Worm (Caenorhabditis elegans): ENCODE results near the gene Y94H6A.5.

Y94H6A.5 gene

DNA sequence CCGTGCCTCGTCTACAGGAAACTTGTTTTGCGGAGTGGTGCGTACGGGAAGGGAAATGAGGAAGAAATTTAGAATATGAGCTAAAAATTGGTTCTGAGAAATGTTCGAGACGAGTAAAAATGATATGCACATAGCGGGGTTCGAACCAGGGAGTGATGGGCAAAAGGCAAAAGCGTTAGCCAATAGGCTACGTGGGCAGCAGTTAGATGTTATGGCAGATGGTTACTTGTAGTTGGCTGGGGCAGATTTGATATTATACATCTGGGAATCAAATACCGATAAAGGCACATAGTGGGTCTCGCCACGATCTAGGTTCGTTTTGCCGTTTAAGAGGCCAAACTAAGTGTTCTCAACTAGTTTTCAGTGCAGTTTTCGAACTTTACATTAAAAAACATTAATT, 46.5 kb downstream of the Y94H6A.5 start (continued):
- no peak for TF ChIP-seq aptf-2 (GFP tag; conservative IDR thresholded peaks at IDR 0.05)
- TF ChIP-seq Y56A3A.18 (GFP tag; IDR thresholded peaks at IDR 0.05), result no peak
- TF ChIP-seq hmg-20 (GFP tag; IDR thresholded peaks at IDR 0.05), result no peak
- peak; percentile 76 for TF ChIP-seq rpc-1 (optimal IDR thresholded peaks at IDR 0.05)
- peak; percentile 86 for TF ChIP-seq rpc-1 (tag; optimal IDR thresholded peaks at IDR 0.05)
- no peak for TF ChIP-seq somi-1 (GFP tag; optimal IDR thresholded peaks at IDR 0.05)
- no peak for TF ChIP-seq hlh-26 (GFP tag; conservative IDR thresholded peaks at IDR 0.05)
- TF ChIP-seq B0019.2 (GFP tag; conservative IDR thresholded peaks at IDR 0.05), result no peak
- TF ChIP-seq Y67H2A.10 (GFP tag; conservative IDR thresholded peaks at IDR 0.05), result no peak; the same call in 1 of the 2 replicates
- TF ChIP-seq mcd-1 (GFP tag; IDR thresholded peaks at IDR 0.05), result 0 out of 2 replicates have a peak, but pooled peaks have one; percentile 26
- TF ChIP-seq F33H1.4 (GFP tag; IDR thresholded peaks at IDR 0.05), result peak; percentile 36; the same call in 1 of the 2 replicates
- no peak for TF ChIP-seq egl-18 (GFP tag; IDR thresholded peaks at IDR 0.05)
- 0 out of 2 replicates have a peak, but pooled peaks have one; percentile 30 for TF ChIP-seq ceh-40 (GFP tag; IDR thresholded peaks at IDR 0.05)
- no peak for TF ChIP-seq ztf-26 (tag; optimal IDR thresholded peaks at IDR 0.05)
- no peak for TF ChIP-seq sea-2 (GFP tag; IDR thresholded peaks at IDR 0.05)
- TF ChIP-seq nfya-1 (tag; optimal IDR thresholded peaks at IDR 0.05; ENCODE audit: borderline replicate concordance, insufficient read depth), result no peak
- TF ChIP-seq lin-35 (GFP tag; optimal IDR thresholded peaks at IDR 0.05), result no peak
- peak; percentile 23 for TF ChIP-seq snpc-4 (GFP tag; optimal IDR thresholded peaks at IDR 0.05)
- peak in 3 of 4 experiments; percentile 11 to 37 (median 15) for TF ChIP-seq snpc-4 (tag; optimal IDR thresholded peaks at IDR 0.05)
- TF ChIP-seq egl-44 (GFP tag; IDR thresholded peaks at IDR 0.05), result no peak
- TF ChIP-seq ztf-18 (tag; optimal IDR thresholded peaks at IDR 0.05), result peak; percentile 64
- TF ChIP-seq lsy-27 (tag; optimal IDR thresholded peaks at IDR 0.05; ENCODE audit: borderline replicate concordance, insufficient read depth), result no peak
- TF ChIP-seq hrde-1 (tag; optimal IDR thresholded peaks at IDR 0.05; ENCODE audit: borderline replicate concordance), result no peak
- TF ChIP-seq efl-1 (GFP tag; optimal IDR thresholded peaks at IDR 0.05), result no peak
- TF ChIP-seq rec-8 (tag; optimal IDR thresholded peaks at IDR 0.05), result peak; percentile 66 to 90
- TF ChIP-seq zfh-2 (GFP tag; conservative IDR thresholded peaks at IDR 0.05), result no peak
- peak; percentile 15 for TF ChIP-seq ceh-27 (GFP tag; optimal IDR thresholded peaks at IDR 0.05)
- TF ChIP-seq F57A8.1 (GFP tag; optimal IDR thresholded peaks at IDR 0.05), result no peak
- no peak for TF ChIP-seq ZK185.1 (tag; optimal IDR thresholded peaks at IDR 0.05; ENCODE audit: poor library complexity, severe bottlenecking)
- TF ChIP-seq F57C9.4 (tag; optimal IDR thresholded peaks at IDR 0.05), result no peak
- no peak for TF ChIP-seq nhr-120 (GFP tag; IDR thresholded peaks at IDR 0.05)
- TF ChIP-seq gei-17 (GFP tag; optimal IDR thresholded peaks at IDR 0.05), result no peak
- no peak for TF ChIP-seq C06A6.2 (GFP tag; conservative IDR thresholded peaks at IDR 0.05)
- no peak for TF ChIP-seq F23B12.7 (tag; optimal IDR thresholded peaks at IDR 0.05; ENCODE audit: insufficient read depth)
- TF ChIP-seq C17E4.6 (GFP tag; IDR thresholded peaks at IDR 0.05), result 0 out of 2 replicates have a peak, but pooled peaks have one; percentile 13
- TF ChIP-seq lin-26 (GFP tag; IDR thresholded peaks at IDR 0.05), result peak; percentile 92
- 0 out of 2 replicates have a peak, but pooled peaks have one; percentile 28 for TF ChIP-seq rcor-1 (GFP tag; IDR thresholded peaks at IDR 0.05)
- TF ChIP-seq T26A5.8 (tag; optimal IDR thresholded peaks at IDR 0.05), result no peak
- TF ChIP-seq cebp-2 (GFP tag; IDR thresholded peaks at IDR 0.05), result no peak
- no peak for TF ChIP-seq lir-1 (GFP tag; conservative IDR thresholded peaks at IDR 0.05)
- no peak for TF ChIP-seq madf-3 (GFP tag; IDR thresholded peaks at IDR 0.05)
- no peak for TF ChIP-seq ztf-6 (GFP tag; IDR thresholded peaks at IDR 0.05)
- TF ChIP-seq unc-130 (GFP tag; optimal IDR thresholded peaks at IDR 0.05), result no peak
- TF ChIP-seq B0261.1 (tag; optimal IDR thresholded peaks at IDR 0.05), result peak; percentile 87
- TF ChIP-seq hmg-1.2 (GFP tag; IDR thresholded peaks at IDR 0.05), result peak; percentile 53
- no peak for TF ChIP-seq ekl-4 (GFP tag; IDR thresholded peaks at IDR 0.05)
- no peak for TF ChIP-seq ceh-79 (tag; optimal IDR thresholded peaks at IDR 0.05)
- TF ChIP-seq F55B11.4 (tag; optimal IDR thresholded peaks at IDR 0.05; ENCODE audit: borderline replicate concordance, insufficient read depth), result no peak

Measured in whole organism, young adult.